Fruit fly (Drosophila melanogaster) whole organism, embryonic: ENCODE measurements around the gene Mekk1.

Experiments used
- ATbp ChIP-seq: fragments of 200-800 bp; sonication (Bioruptor generic); optimal IDR thresholded peaks from 2 replicates; lab custom pipeline; 2017; ENCODE audit warnings: missing biosample characterization, mild to moderate bottlenecking, missing genetic modification characterization, missing genetic modification reagents
- Bgb ChIP-seq: fragments of 200-800 bp; sonication (Bioruptor generic); IDR thresholded peaks from 2 replicates; pipeline ENCODE4 v1.3.6; 2022; ENCODE audit warnings: missing biosample characterization, missing genetic modification characterization; ENCODE audit not compliant: partially characterized antibody
- C15 ChIP-seq: fragments of 200-800 bp; sonication (Bioruptor generic); IDR thresholded peaks from 3 replicates; pipeline ENCODE4 v1.3.6; 2022; ENCODE audit warnings: missing biosample characterization, missing genetic modification characterization
- CG11723 ChIP-seq: fragments of 200-800 bp; sonication (Bioruptor generic); optimal IDR thresholded peaks from 2 replicates; lab custom pipeline; 2017; ENCODE audit warnings: missing biosample characterization, mild to moderate bottlenecking, missing genetic modification characterization
- CG13296 ChIP-seq: fragments of 200-800 bp; sonication (Bioruptor generic); optimal IDR thresholded peaks from 3 replicates; lab custom pipeline; 2018; ENCODE audit warnings: missing biosample characterization, mild to moderate bottlenecking, missing genetic modification characterization
- CG17912 ChIP-seq: fragments of 200-800 bp; sonication (Bioruptor generic); optimal IDR thresholded peaks from 2 replicates; lab custom pipeline; 2018; ENCODE audit warnings: missing biosample characterization, mild to moderate bottlenecking, missing genetic modification characterization
- CG18764 ChIP-seq: fragments of 200-800 bp; sonication (Bioruptor generic); optimal IDR thresholded peaks from 3 replicates; lab custom pipeline; 2016; ENCODE audit warnings: missing biosample characterization, missing genetic modification characterization
- CG2120 ChIP-seq: fragments of 200-800 bp; sonication (Bioruptor generic); optimal IDR thresholded peaks from 3 replicates; lab custom pipeline; 2016; ENCODE audit warnings: missing biosample characterization, missing genetic modification characterization
- CG30020 ChIP-seq: fragments of 200-800 bp; optimal IDR thresholded peaks from 2 replicates; lab custom pipeline; 2019; ENCODE audit warnings: missing biosample characterization, mild to moderate bottlenecking, missing genetic modification characterization, moderate library complexity
- CG33213 ChIP-seq: fragments of 200-800 bp; sonication (Bioruptor generic); optimal IDR thresholded peaks from 3 replicates; lab custom pipeline; 2016; ENCODE audit warnings: missing biosample characterization, missing genetic modification characterization
- CG4820 ChIP-seq: fragments of 200-800 bp; sonication (Bioruptor generic); optimal IDR thresholded peaks from 3 replicates; lab custom pipeline; 2016; ENCODE audit warnings: missing biosample characterization, missing genetic modification characterization
- CG5953 ChIP-seq: fragments of 200-800 bp; sonication (Bioruptor generic); IDR thresholded peaks from 2 replicates; pipeline ENCODE4 v1.3.6; 2022; ENCODE audit warnings: missing biosample characterization, missing genetic modification characterization
- CG6272 ChIP-seq: fragments of 200-800 bp; sonication (Bioruptor generic); IDR thresholded peaks from 2 replicates; pipeline ENCODE4 v1.3.6; 2022; ENCODE audit warnings: missing biosample characterization, missing genetic modification characterization
- CG8089 ChIP-seq: fragments of 200-800 bp; sonication (Bioruptor generic); optimal IDR thresholded peaks from 3 replicates; lab custom pipeline; 2016; ENCODE audit warnings: missing biosample characterization, missing genetic modification characterization
- CG8281 ChIP-seq: fragments of 200-800 bp; sonication (Bioruptor generic); optimal IDR thresholded peaks from 2 replicates; lab custom pipeline; 2018; ENCODE audit warnings: missing biosample characterization, mild to moderate bottlenecking, missing genetic modification characterization, moderate library complexity
- CG9437 ChIP-seq: fragments of 200-800 bp; sonication (Bioruptor generic); optimal IDR thresholded peaks from 2 replicates; lab custom pipeline; 2018; ENCODE audit warnings: missing biosample characterization, mild to moderate bottlenecking, missing genetic modification characterization
- CG9797 ChIP-seq: fragments of 200-800 bp; sonication (Bioruptor generic); optimal IDR thresholded peaks from 3 replicates; lab custom pipeline; 2018; ENCODE audit warnings: missing biosample characterization, mild to moderate bottlenecking, missing genetic modification characterization
- CG9876 ChIP-seq: fragments of 200-800 bp; sonication (Bioruptor generic); optimal IDR thresholded peaks from 2 replicates; lab custom pipeline; 2016; ENCODE audit warnings: missing biosample characterization, missing genetic modification characterization
- D19B ChIP-seq: fragments of 200-800 bp; sonication (Bioruptor generic); optimal IDR thresholded peaks from 2 replicates; lab custom pipeline; 2017; ENCODE audit warnings: missing biosample characterization, mild to moderate bottlenecking, missing genetic modification characterization
- Dbx ChIP-seq: fragments of 200-800 bp; sonication (Bioruptor generic); IDR thresholded peaks from 3 replicates; pipeline ENCODE4 v1.3.6; 2022; ENCODE audit warnings: missing biosample characterization, missing genetic modification characterization
- Dfd ChIP-seq, 2 experiments: fragments of >200 bp; optimal IDR thresholded peaks; 2 replicates each; lab custom pipeline; 2017; ENCODE audit warnings: missing biosample characterization in 2 of 2, missing genetic modification characterization in 2 of 2
- Doc3 ChIP-seq: fragments of 200-800 bp; sonication (Bioruptor generic); IDR thresholded peaks from 3 replicates; pipeline ENCODE4 v1.3.6; 2022; ENCODE audit warnings: missing biosample characterization, missing genetic modification characterization; ENCODE audit not compliant: partially characterized antibody
- Lhr ChIP-seq: fragments of 200-800 bp; sonication (Bioruptor generic); optimal IDR thresholded peaks from 3 replicates; lab custom pipeline; 2017; ENCODE audit warnings: mild to moderate bottlenecking, missing biosample characterization, missing genetic modification reagents, missing genetic modification characterization
- Lim3 ChIP-seq: fragments of 200-800 bp; sonication (Bioruptor generic); IDR thresholded peaks from 2 replicates; pipeline ENCODE4 v1.3.6; 2022; ENCODE audit warnings: missing biosample characterization, missing genetic modification characterization
- Neu2 ChIP-seq: fragments of 200-800 bp; sonication (Bioruptor generic); optimal IDR thresholded peaks from 3 replicates; lab custom pipeline; 2016; ENCODE audit warnings: missing biosample characterization, missing genetic modification characterization, borderline replicate concordance
- Opbp ChIP-seq: fragments of 200-800 bp; sonication (Bioruptor generic); IDR thresholded peaks from 3 replicates; pipeline ENCODE4 v1.3.6; 2022; ENCODE audit warnings: missing biosample characterization, missing genetic modification characterization; ENCODE audit not compliant: partially characterized antibody
- Poxn ChIP-seq: fragments of 200-800 bp; sonication (Bioruptor generic); IDR thresholded peaks from 2 replicates; pipeline ENCODE4 v1.3.6; 2022; ENCODE audit warnings: missing biosample characterization, missing genetic modification characterization
- Ssrp ChIP-seq: fragments of 200-800 bp; sonication (Bioruptor generic); optimal IDR thresholded peaks from 2 replicates; lab custom pipeline; 2018; ENCODE audit warnings: missing biosample characterization, mild to moderate bottlenecking, missing genetic modification characterization, moderate library complexity
- Xrp1 ChIP-seq: fragments of 200-800 bp; sonication (Bioruptor generic); IDR thresholded peaks from 2 replicates; pipeline ENCODE4 v1.3.6; 2022; ENCODE audit warnings: missing biosample characterization, missing genetic modification characterization
- aop ChIP-seq: fragments of 200-800 bp; sonication (Bioruptor generic); IDR thresholded peaks from 2 replicates; pipeline ENCODE4 v1.3.6; 2022; ENCODE audit warnings: missing biosample characterization, missing genetic modification characterization
- ara ChIP-seq: fragments of 200-800 bp; sonication (Bioruptor generic); IDR thresholded peaks from 2 replicates; pipeline ENCODE4 v1.3.6; 2022; ENCODE audit warnings: missing biosample characterization, missing genetic modification characterization
- bowl ChIP-seq: fragments of 200-800 bp; sonication (Bioruptor generic); IDR thresholded peaks from 2 replicates; pipeline ENCODE4 v1.3.6; 2022; ENCODE audit warnings: missing biosample characterization, missing genetic modification characterization
- cad ChIP-seq: fragments of >200 bp; optimal IDR thresholded peaks from 2 replicates; lab custom pipeline; 2017; ENCODE audit warnings: missing biosample characterization, missing genetic modification characterization
- dm ChIP-seq: fragments of 200-800 bp; sonication (Bioruptor generic); optimal IDR thresholded peaks from 3 replicates; lab custom pipeline; 2016; ENCODE audit warnings: missing biosample characterization, missing genetic modification characterization
- esg ChIP-seq: fragments of 200-800 bp; sonication (Bioruptor generic); conservative IDR thresholded peaks from 2 replicates; pipeline ENCODE4 v1.3.6; 2022; ENCODE audit warnings: missing biosample characterization, missing genetic modification characterization
- fd102C ChIP-seq: fragments of 200-800 bp; sonication (Bioruptor generic); optimal IDR thresholded peaks from 2 replicates; lab custom pipeline; 2018; ENCODE audit warnings: missing biosample characterization, mild to moderate bottlenecking, missing genetic modification characterization, moderate library complexity
- gcm2 ChIP-seq: fragments of 200-800 bp; sonication (Bioruptor generic); optimal IDR thresholded peaks from 2 replicates; lab custom pipeline; 2016; ENCODE audit warnings: missing biosample characterization, missing genetic modification characterization
- grau ChIP-seq: fragments of 200-800 bp; optimal IDR thresholded peaks from 3 replicates; lab custom pipeline; 2019; ENCODE audit warnings: missing biosample characterization, mild to moderate bottlenecking, missing genetic modification characterization, moderate library complexity
- gt ChIP-seq: fragments of 200-800 bp; sonication (Bioruptor generic); IDR thresholded peaks from 2 replicates; pipeline ENCODE4 v1.3.6; 2022; ENCODE audit warnings: missing biosample characterization, missing genetic modification characterization
- hth ChIP-seq: fragments of >200 bp; optimal IDR thresholded peaks from 2 replicates; lab custom pipeline; 2017; ENCODE audit warnings: inconsistent platforms
- lmd ChIP-seq: fragments of 200-800 bp; sonication (Bioruptor generic); IDR thresholded peaks from 2 replicates; pipeline ENCODE4 v1.3.6; 2022; ENCODE audit warnings: missing biosample characterization, missing genetic modification characterization
- nerfin-1 ChIP-seq: fragments of 200-800 bp; sonication (Bioruptor generic); optimal IDR thresholded peaks from 3 replicates; lab custom pipeline; 2019; ENCODE audit warnings: missing biosample characterization, mild to moderate bottlenecking, missing genetic modification characterization, moderate library complexity
- pb ChIP-seq: fragments of 200-800 bp; sonication (Bioruptor generic); optimal IDR thresholded peaks from 3 replicates; lab custom pipeline; 2016; ENCODE audit warnings: missing biosample characterization, missing genetic modification characterization
- psq ChIP-seq: fragments of 200-800 bp; sonication (Bioruptor generic); optimal IDR thresholded peaks from 2 replicates; lab custom pipeline; 2017; ENCODE audit warnings: missing biosample characterization, missing genetic modification characterization
- ranshi ChIP-seq: fragments of 200-800 bp; sonication (Bioruptor generic); IDR thresholded peaks from 2 replicates; pipeline ENCODE4 v1.3.6; 2022; ENCODE audit warnings: missing biosample characterization, missing genetic modification characterization
- seq ChIP-seq: fragments of 200-800 bp; sonication (Bioruptor generic); IDR thresholded peaks from 2 replicates; pipeline ENCODE4 v1.3.6; 2022; ENCODE audit warnings: missing biosample characterization, missing genetic modification characterization
- sna ChIP-seq: fragments of 200-800 bp; sonication (Bioruptor generic); IDR thresholded peaks from 2 replicates; pipeline ENCODE4 v1.3.6; 2022; ENCODE audit warnings: missing biosample characterization, missing genetic modification characterization; ENCODE audit not compliant: partially characterized antibody
- ssp ChIP-seq: fragments of 200-800 bp; sonication (Bioruptor generic); IDR thresholded peaks from 2 replicates; pipeline ENCODE4 v1.3.6; 2022; ENCODE audit warnings: missing biosample characterization, missing genetic modification characterization
- tin ChIP-seq: fragments of 200-800 bp; sonication (Bioruptor generic); optimal IDR thresholded peaks from 3 replicates; lab custom pipeline; 2016; ENCODE audit warnings: missing biosample characterization, missing genetic modification characterization
- trem ChIP-seq: fragments of 200-800 bp; optimal IDR thresholded peaks from 3 replicates; lab custom pipeline; 2019; ENCODE audit warnings: missing biosample characterization, mild to moderate bottlenecking, missing genetic modification characterization, moderate library complexity
- zfh1 ChIP-seq: fragments of 200-800 bp; sonication (Bioruptor generic); IDR thresholded peaks from 3 replicates; pipeline ENCODE4 v1.3.6; 2022; ENCODE audit warnings: missing biosample characterization, missing genetic modification characterization

Mekk1 gene

DNA sequence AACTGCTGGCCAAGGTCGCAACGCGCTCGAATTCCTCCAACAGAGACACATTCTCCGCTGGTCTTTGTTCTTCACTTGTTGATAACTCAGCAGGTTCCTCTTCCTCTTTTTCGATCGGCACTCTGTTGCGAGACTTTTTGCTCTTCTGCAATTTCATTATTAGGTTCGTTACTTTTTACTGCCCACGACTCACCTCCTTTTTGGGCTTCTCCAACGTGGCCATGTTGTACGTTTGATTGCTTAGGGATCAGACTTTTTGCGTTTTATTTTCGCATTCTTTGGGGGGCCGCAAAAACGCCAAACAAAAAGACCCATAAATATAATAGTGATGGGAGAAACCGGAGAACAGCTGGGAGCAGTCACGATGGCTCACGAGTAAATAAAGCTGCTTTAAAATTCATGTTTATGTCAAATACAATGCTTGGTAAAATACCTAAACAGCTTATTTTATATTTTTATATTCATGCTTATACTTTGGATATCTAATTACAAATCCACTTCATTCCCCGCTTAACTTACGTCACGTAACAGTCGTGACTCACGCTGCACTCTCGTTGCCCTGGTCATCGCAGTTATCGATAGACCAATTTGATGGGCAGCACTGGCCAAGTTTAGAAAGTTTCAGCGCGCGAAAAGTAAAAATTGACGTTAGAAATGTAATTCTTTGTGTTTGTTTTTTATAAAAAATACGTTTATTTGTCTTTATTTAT is 15.3 kb upstream of the Mekk1 start, which contains the start of gene Epg5 (continued):
- peak; percentile 55; the same call in 2 of the 3 replicates for TF ChIP-seq zfh1 (GFP tag; lab: Robert Waterston, UW)
- no peak for TF ChIP-seq ATbp (GFP tag; lab: Kevin White, UChicago)
- peak; percentile 30 for TF ChIP-seq pb
- peak; percentile 90 for TF ChIP-seq CG2120 (GFP tag; lab: Kevin White, UChicago)
- TF ChIP-seq ranshi (GFP tag; lab: Robert Waterston, UW) = peak; percentile 68; the same call in 1 of the 2 replicates
- no peak for TF ChIP-seq ara (GFP tag; lab: Robert Waterston, UW)
- TF ChIP-seq Poxn = peak; percentile 41; the same call in 1 of the 2 replicates
- TF ChIP-seq CG8281 (tag; lab: Kevin White, UChicago) = no peak
- TF ChIP-seq Lim3 (GFP tag; lab: Robert Waterston, UW) = no peak
- TF ChIP-seq CG13296 (GFP tag; lab: Kevin White, UChicago) = no peak
- no peak for TF ChIP-seq Neu2 (GFP tag; lab: Kevin White, UChicago)
- peak; percentile 43 for TF ChIP-seq CG9876 (GFP tag; lab: Kevin White, UChicago)
- peak; percentile 67 for TF ChIP-seq CG9437 (GFP tag; lab: Kevin White, UChicago)
- peak; percentile 29 for TF ChIP-seq Lhr
- TF ChIP-seq ssp (GFP tag; lab: Robert Waterston, UW) = peak; percentile 62
- TF ChIP-seq Ssrp (tag; lab: Kevin White, UChicago) = peak; percentile 52
- TF ChIP-seq Doc3 = peak; percentile 99
- no peak for TF ChIP-seq CG5953 (GFP tag; lab: Robert Waterston, UW)
- no peak for TF ChIP-seq fd102C (GFP tag; lab: Kevin White, UChicago)
- TF ChIP-seq Dfd (GFP tag; optimal IDR thresholded peaks at IDR 0.05; lab: Kevin White, UChicago) = no peak
- TF ChIP-seq CG8089 (GFP tag; lab: Kevin White, UChicago) = peak; percentile 45
- no peak for TF ChIP-seq cad (GFP tag; lab: Kevin White, UChicago)
- no peak for TF ChIP-seq grau (tag; lab: Kevin White, UChicago)
- TF ChIP-seq sna (GFP tag; lab: Robert Waterston, UW) = peak; percentile 99
- no peak for TF ChIP-seq D19B (GFP tag; lab: Kevin White, UChicago)
- no peak for TF ChIP-seq gt (GFP tag; lab: Robert Waterston, UW)
- peak; percentile 54 for TF ChIP-seq CG4820 (GFP tag; lab: Kevin White, UChicago)
- TF ChIP-seq Opbp (GFP tag; lab: Robert Waterston, UW) = peak; percentile 94
- TF ChIP-seq CG30020 (tag; lab: Kevin White, UChicago) = no peak
- peak; percentile 9 for TF ChIP-seq gcm2 (GFP tag; lab: Kevin White, UChicago)
- TF ChIP-seq Bgb (GFP tag; lab: Robert Waterston, UW) = peak; percentile 96
- TF ChIP-seq tin = peak; percentile 74
- peak; percentile 65 for TF ChIP-seq Xrp1
- peak; percentile 45 for TF ChIP-seq CG18764 (GFP tag; lab: Kevin White, UChicago)
- no peak for TF ChIP-seq aop
- peak; percentile 84 for TF ChIP-seq CG6272 (GFP tag; lab: Robert Waterston, UW)
- TF ChIP-seq C15 (GFP tag; lab: Robert Waterston, UW) = no peak
- TF ChIP-seq CG9797 (GFP tag; lab: Kevin White, UChicago) = peak; percentile 22
- peak; percentile 56 for TF ChIP-seq esg (GFP tag; lab: Robert Waterston, UW)
- peak; percentile 45 for TF ChIP-seq CG33213 (GFP tag; lab: Kevin White, UChicago)
- peak; percentile 77 for TF ChIP-seq lmd
- peak; percentile 73 for TF ChIP-seq trem (tag; lab: Kevin White, UChicago)
- no peak for TF ChIP-seq CG17912 (GFP tag; lab: Kevin White, UChicago)
- TF ChIP-seq psq (GFP tag; lab: Kevin White, UChicago) = peak; percentile 60
- no peak for TF ChIP-seq hth (lab: Kevin White, UChicago)
- no peak for TF ChIP-seq bowl (GFP tag; lab: Robert Waterston, UW)
- TF ChIP-seq dm (GFP tag; lab: Kevin White, UChicago) = peak; percentile 45
- no peak for TF ChIP-seq CG11723 (GFP tag; lab: Kevin White, UChicago)
- TF ChIP-seq seq = peak; percentile 25; the same call in 1 of the 2 replicates
- TF ChIP-seq nerfin-1 (tag; lab: Kevin White, UChicago) = no peak
- TF ChIP-seq Dbx = peak; percentile 80
